Worm (Caenorhabditis elegans): Measurements from ENCODE around the gene snu-66.

ce11 chrV:7558693-7559092 is 16.8 kb downstream of the snu-66 start, which contains the start of gene ets-7:
- TF ChIP-seq snpc-4 (tag; optimal IDR thresholded peaks at IDR 0.05) (no peak), nhr-25 (tag; optimal IDR thresholded peaks at IDR 0.05) (no peak), R02D3.7 (tag; optimal IDR thresholded peaks at IDR 0.05) (no peak), unc-55 (GFP tag; optimal IDR thresholded peaks at IDR 0.05) (no peak), lin-39 (tag; optimal IDR thresholded peaks at IDR 0.05) (no peak), nhr-10 (tag; optimal IDR thresholded peaks at IDR 0.05) (no peak), mab-5 (tag; optimal IDR thresholded peaks at IDR 0.05) (no peak), blmp-1 (tag; optimal IDR thresholded peaks at IDR 0.05; ENCODE audit: insufficient read depth) (no peak)

Measured in whole organism, L2 larva.